Worm (Caenorhabditis elegans): ENCODE results near the gene dyf-13.

- TF ChIP-seq aly-2 (tag; optimal IDR thresholded peaks at IDR 0.05) = no peak
- TF ChIP-seq nhr-28 (tag; optimal IDR thresholded peaks at IDR 0.05) = no peak
- no peak for TF ChIP-seq nhr-76 (tag; optimal IDR thresholded peaks at IDR 0.05)
- TF ChIP-seq mdl-1 (tag; optimal IDR thresholded peaks at IDR 0.05) = no peak
- TF ChIP-seq hlh-30 (tag; optimal IDR thresholded peaks at IDR 0.05; ENCODE audit: insufficient read depth) = no peak
- no peak for TF ChIP-seq duxl-1 (tag; optimal IDR thresholded peaks at IDR 0.05; ENCODE audit: poor library complexity)
- TF ChIP-seq zip-2 (tag; optimal IDR thresholded peaks at IDR 0.05) = no peak
- TF ChIP-seq ztf-7 (tag; optimal IDR thresholded peaks at IDR 0.05) = no peak
- no peak for TF ChIP-seq fos-1 (tag; optimal IDR thresholded peaks at IDR 0.05)
- TF ChIP-seq lin-13 (GFP tag; optimal IDR thresholded peaks at IDR 0.05) = no peak
Measured at ce11 chrII:7186117-7186516, 15.0 kb upstream of the dyf-13 start.

All from whole organism, L4 larva.